Worm (Caenorhabditis elegans): ENCODE data around the gene aqp-10.

The aqp-10 gene

DNA sequence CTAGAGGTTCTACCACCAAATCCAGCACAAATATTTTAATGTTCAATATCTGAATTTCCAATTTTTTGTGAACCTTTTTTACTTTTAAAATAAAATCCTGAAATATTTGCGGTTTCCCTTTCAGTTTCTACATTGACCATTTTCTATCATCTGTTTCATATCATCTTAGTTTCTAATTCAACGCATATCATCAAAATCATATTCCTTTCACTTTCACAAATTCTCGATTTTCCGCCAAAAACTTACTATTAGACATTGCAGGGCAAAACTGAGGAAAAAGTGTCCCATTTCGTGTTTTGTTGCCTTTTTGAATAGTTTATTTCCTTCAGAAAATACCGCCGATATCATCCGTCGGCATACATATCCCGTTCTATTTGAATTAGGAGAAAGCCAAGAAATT is 44.6 kb downstream of the aqp-10 start:
- peak; percentile 84 for TF ChIP-seq blmp-1 (tag; optimal IDR thresholded peaks at IDR 0.05)
- TF ChIP-seq Y116A8C.19 (tag; optimal IDR thresholded peaks at IDR 0.05; ENCODE audit: borderline replicate concordance), result no peak

DNA sequence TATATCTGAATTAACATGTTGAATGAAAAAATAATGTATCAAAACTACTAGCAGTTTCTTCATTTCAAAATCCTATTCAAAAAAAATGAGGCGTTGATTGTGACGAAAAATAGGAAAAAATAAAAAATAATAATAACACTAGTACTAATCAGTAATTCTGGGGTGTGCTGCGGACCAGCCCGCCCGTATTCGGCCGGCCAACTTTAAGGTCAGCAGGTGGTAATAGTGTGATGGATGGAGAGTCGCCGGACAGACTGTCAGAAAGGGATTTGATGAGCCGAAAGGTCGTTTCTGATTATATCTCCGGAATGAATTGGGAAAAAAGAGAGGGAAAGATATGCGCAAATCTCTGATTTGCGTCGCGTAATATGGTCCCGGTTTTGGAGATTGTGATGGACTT is 45.2 kb downstream of the aqp-10 start, which contains the start of gene cutl-2:
Gene cutl-2, minus strand, starts transcription at position 210 of the 400 bp plus-strand sequence.
- no peak for TF ChIP-seq rnt-1 (tag; optimal IDR thresholded peaks at IDR 0.05)
- TF ChIP-seq nhr-85 (tag), result no peak
- TF ChIP-seq blmp-1 (tag; optimal IDR thresholded peaks at IDR 0.05), result no peak
- TF ChIP-seq pax-3 (tag; optimal IDR thresholded peaks at IDR 0.05), result no peak
- TF ChIP-seq ama-1 (optimal IDR thresholded peaks at IDR 0.05), result no peak
- no peak for TF ChIP-seq vab-15 (tag; optimal IDR thresholded peaks at IDR 0.05)
- no peak for TF ChIP-seq ces-1 (GFP tag; optimal IDR thresholded peaks at IDR 0.05)
- no peak for TF ChIP-seq ets-5 (GFP tag; IDR thresholded peaks at IDR 0.05)
- TF ChIP-seq F16B12.6 (tag; optimal IDR thresholded peaks at IDR 0.05), result no peak
- no peak for TF ChIP-seq tbx-2 (tag; optimal IDR thresholded peaks at IDR 0.05)
- TF ChIP-seq zip-4 (GFP tag; optimal IDR thresholded peaks at IDR 0.05), result no peak
- TF ChIP-seq ceh-88 (GFP tag; IDR thresholded peaks at IDR 0.05), result no peak
- TF ChIP-seq lin-35 (GFP tag; optimal IDR thresholded peaks at IDR 0.05), result no peak
- no peak for TF ChIP-seq nhr-84 (tag; optimal IDR thresholded peaks at IDR 0.05)
- TF ChIP-seq hpl-2 (GFP tag; optimal IDR thresholded peaks at IDR 0.05), result no peak
- no peak for TF ChIP-seq efl-1 (optimal IDR thresholded peaks at IDR 0.05)
- no peak for TF ChIP-seq efl-1 (GFP tag; optimal IDR thresholded peaks at IDR 0.05 in 1 of 2)
- TF ChIP-seq aha-1 (tag; optimal IDR thresholded peaks at IDR 0.05), result no peak
- no peak for TF ChIP-seq fkh-8 (tag; optimal IDR thresholded peaks at IDR 0.05)
- TF ChIP-seq aly-2 (tag; optimal IDR thresholded peaks at IDR 0.05), result no peak
- no peak for TF ChIP-seq snu-23 (GFP tag; optimal IDR thresholded peaks at IDR 0.05)

DNA sequence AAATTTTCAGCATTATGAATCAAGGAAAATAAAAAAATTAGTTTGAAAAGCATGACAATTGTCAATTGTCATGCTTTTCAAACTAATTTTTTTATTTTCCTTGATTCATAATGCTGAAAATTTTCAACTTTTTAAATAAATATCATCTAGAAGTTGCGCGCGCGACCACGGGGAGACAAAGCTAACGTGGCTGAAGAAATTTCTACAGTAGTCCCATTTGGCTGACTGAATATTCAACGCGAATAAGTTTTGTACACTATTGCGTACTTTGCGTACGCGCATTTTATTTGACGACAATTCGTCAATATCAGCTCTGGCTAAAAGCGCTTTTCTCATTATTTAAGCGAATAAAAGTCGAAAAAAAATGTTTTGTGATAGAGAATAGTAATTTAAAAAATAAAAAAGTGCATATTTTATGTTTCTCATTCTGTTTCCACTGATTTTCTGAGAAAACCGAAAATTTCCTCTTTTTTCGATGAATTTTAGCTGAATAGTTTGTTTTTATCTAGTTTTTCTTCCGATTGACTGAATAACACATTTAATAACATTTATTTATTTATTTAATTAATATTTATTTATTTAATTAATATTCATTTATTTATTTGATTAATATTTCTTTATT is 50.9 kb downstream of the aqp-10 start, which contains the start of gene Y53C12A.11:
Gene Y53C12A.11, minus strand, starts transcription at position 68 of the 622 bp plus-strand sequence.
- TF ChIP-seq efl-1 (optimal IDR thresholded peaks at IDR 0.05) (peak; percentile 13 to 39), efl-1 (GFP tag; optimal IDR thresholded peaks at IDR 0.05 in 1 of 2) (peak in 1 of 2 experiments; percentile 70), nhr-19 (GFP tag; conservative IDR thresholded peaks at IDR 0.05) (peak; percentile 41), nhr-71 (tag; optimal IDR thresholded peaks at IDR 0.05) (peak; percentile 26), nhr-47 (tag; optimal IDR thresholded peaks at IDR 0.05) (peak; percentile 5), lsy-2 (tag; optimal IDR thresholded peaks at IDR 0.05) (peak in 1 of 2 experiments; percentile 52)

Data from whole organism, L1 larva.